Worm (Caenorhabditis elegans) whole organism, L3 larva: Measurements from ENCODE around the gene pwp-1.

ENCODE experiments used
- egl-27 ChIP-seq: sonication (generic microtip); optimal IDR thresholded peaks from 4 replicates; lab custom pipeline; 2017; ENCODE audit warnings: missing biosample characterization, missing genetic modification reagents, missing genetic modification characterization
- jun-1 ChIP-seq: fragments of 150-350 bp; optimal IDR thresholded peaks from 2 replicates; lab custom pipeline; 2014; ENCODE audit warnings: missing biosample characterization, missing genetic modification reagents, missing genetic modification characterization
- lin-39 ChIP-seq: fragments of 150-350 bp; optimal IDR thresholded peaks from 2 replicates; lab custom pipeline; 2018; ENCODE audit warnings: missing biosample characterization, missing genetic modification reagents, missing genetic modification characterization
- lsy-12 ChIP-seq: sonication (generic microtip); optimal IDR thresholded peaks from 2 replicates; lab custom pipeline; 2016; ENCODE audit warnings: mild to moderate bottlenecking, missing genetic modification characterization, missing compliant biosample characterization
- nhr-23 ChIP-seq: fragments of 150-350 bp; optimal IDR thresholded peaks from 2 replicates; lab custom pipeline; 2014; ENCODE audit warnings: missing biosample characterization, missing genetic modification reagents, missing genetic modification characterization
- nhr-237 ChIP-seq: fragments of 150-350 bp; optimal IDR thresholded peaks from 2 replicates; lab custom pipeline; 2014; ENCODE audit warnings: missing biosample characterization, missing genetic modification characterization
- nhr-25 ChIP-seq: sonication (generic microtip); optimal IDR thresholded peaks from 2 replicates; lab custom pipeline; 2017; ENCODE audit warnings: missing biosample characterization, missing genetic modification characterization
- nhr-28 ChIP-seq: fragments of 150-350 bp; optimal IDR thresholded peaks from 2 replicates; lab custom pipeline; 2014; ENCODE audit warnings: missing biosample characterization, missing genetic modification characterization
- nhr-77 ChIP-seq: fragments of 150-350 bp; optimal IDR thresholded peaks from 2 replicates; lab custom pipeline; 2014; ENCODE audit warnings: missing biosample characterization, missing genetic modification characterization
- snpc-4 ChIP-seq: fragments of 150-350 bp; optimal IDR thresholded peaks from 2 replicates; lab custom pipeline; 2014; ENCODE audit warnings: missing biosample characterization, missing genetic modification characterization
- unc-62 ChIP-seq: fragments of 150-350 bp; sonication (generic microtip); optimal IDR thresholded peaks from 4 replicates; lab custom pipeline; 2014; ENCODE audit warnings: missing biosample characterization, missing genetic modification reagents, missing genetic modification characterization
- ztf-11 ChIP-seq: fragments of 150-350 bp; optimal IDR thresholded peaks from 2 replicates; lab custom pipeline; 2014; ENCODE audit warnings: missing biosample characterization, missing genetic modification characterization

DNA sequence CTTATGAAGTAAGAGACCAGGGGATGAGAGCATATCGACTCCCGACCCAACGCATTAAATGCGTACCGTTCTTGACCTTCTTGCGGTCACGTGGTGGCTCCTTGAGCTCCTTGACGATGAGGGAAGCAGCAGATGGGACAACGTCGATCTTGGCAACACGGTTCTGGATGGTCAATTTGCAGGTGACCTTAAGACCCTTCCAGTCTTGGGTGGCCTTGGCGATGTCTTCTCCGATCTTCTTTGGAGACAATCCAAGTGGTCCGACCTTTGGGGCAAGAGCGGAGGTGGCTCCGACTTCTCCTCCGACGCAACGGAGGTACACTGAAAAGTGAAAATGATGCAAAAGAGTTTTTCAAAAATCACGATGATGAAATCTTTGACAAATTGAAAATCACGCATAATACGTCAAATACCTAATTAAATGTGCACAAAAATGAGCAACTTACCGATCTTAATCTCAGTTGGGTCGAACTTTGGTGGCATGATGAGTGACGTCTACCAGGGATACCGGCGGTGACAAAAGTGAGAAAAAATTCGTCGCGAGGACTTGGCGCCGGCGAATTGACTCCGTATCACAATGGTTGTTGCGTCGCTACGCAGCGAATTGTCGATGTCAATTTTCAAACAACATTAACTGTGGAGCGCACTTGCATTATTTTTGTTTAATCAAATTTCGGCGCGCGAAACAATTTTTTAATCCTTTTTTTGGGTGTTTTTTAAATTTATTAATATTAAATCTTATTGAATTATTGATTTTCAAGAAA, 3.9 kb upstream of the pwp-1 start, which contains the start of gene rpl-12:
- peak; percentile 88 for TF ChIP-seq egl-27 (tag; lab: Kevin White, UChicago)
- peak; percentile 99 for TF ChIP-seq lsy-12 (tag; lab: Kevin White, UChicago)
- peak; percentile 95 for TF ChIP-seq snpc-4
- peak; percentile 99 for TF ChIP-seq nhr-25
- no peak for TF ChIP-seq nhr-237 (tag; lab: Kevin White, UChicago)
- TF ChIP-seq unc-62: peak; percentile 92
- no peak for TF ChIP-seq ztf-11
- TF ChIP-seq lin-39 (tag; lab: Kevin White, UChicago): peak; percentile 100
- peak; percentile 87 for TF ChIP-seq nhr-77 (tag; lab: Kevin White, UChicago)
- TF ChIP-seq nhr-28 (tag; lab: Kevin White, UChicago): peak; percentile 79
- TF ChIP-seq nhr-23 (tag; lab: Kevin White, UChicago): peak; percentile 100
- peak; percentile 98 for TF ChIP-seq jun-1 (tag; lab: Kevin White, UChicago)
